Worm (Caenorhabditis elegans) whole organism, young adult: ENCODE results near the gene T07F8.1.
A peak's percentile ranks its signal among the peaks of the same experiment; 100 is the strongest.

Source experiments
- B0035.1 ChIP-seq: sonication (generic microtip); optimal IDR thresholded peaks from 2 replicates; lab custom pipeline; 2016; ENCODE audit warnings: missing genetic modification characterization, mild to moderate bottlenecking, missing compliant biosample characterization, missing genotype, missing genetic modification reagents
- C17E4.6 ChIP-seq: fragments of 200-800 bp; sonication (Bioruptor generic); IDR thresholded peaks from 2 replicates; pipeline ENCODE4 v1.3.6; 2022; ENCODE audit warnings: missing genetic modification reagents, missing genetic modification characterization, missing compliant biosample characterization
- Y53F4B.3 ChIP-seq: fragments of 200-800 bp; sonication (Bioruptor generic); IDR thresholded peaks from 2 replicates; pipeline ENCODE4 v1.3.6; 2022; ENCODE audit warnings: missing genetic modification reagents, missing genetic modification characterization, missing compliant biosample characterization
- Y53G8AR.9 ChIP-seq: fragments of 200-800 bp; sonication (Bioruptor generic); conservative IDR thresholded peaks from 2 replicates; pipeline ENCODE4 v1.3.6; 2022; ENCODE audit warnings: missing genetic modification reagents, missing genetic modification characterization, missing compliant biosample characterization
- Y56A3A.18 ChIP-seq: fragments of 200-800 bp; sonication (Bioruptor generic); IDR thresholded peaks from 2 replicates; pipeline ENCODE4 v1.3.6; 2022; ENCODE audit warnings: missing genetic modification reagents, missing genetic modification characterization, missing compliant biosample characterization
- Y67H2A.10 ChIP-seq: fragments of 200-800 bp; sonication (Bioruptor generic); conservative IDR thresholded peaks from 2 replicates; pipeline ENCODE4 v1.3.6; 2022; ENCODE audit warnings: missing genetic modification reagents, missing genetic modification characterization, missing compliant biosample characterization
- ama-1 ChIP-seq, 3 experiments: fragments of 150-350 bp in 1 of 3; sonication (generic microtip) in 2 of 3; optimal IDR thresholded peaks; 2 replicates each; lab custom pipeline; 2014 to 2018; ENCODE audit warnings: missing biosample characterization in 2 of 3, missing genetic modification characterization in 2 of 3, missing genetic modification reagents in 2 of 3
- atf-7 ChIP-seq: sonication (generic microtip); optimal IDR thresholded peaks from 2 replicates; lab custom pipeline; 2017; ENCODE audit warnings: mild to moderate bottlenecking, missing genetic modification characterization, missing compliant biosample characterization
- bed-1 ChIP-seq: fragments of 200-800 bp; sonication (Bioruptor generic); IDR thresholded peaks from 2 replicates; pipeline ENCODE4 v1.3.6; 2022; ENCODE audit warnings: missing genetic modification reagents, missing genetic modification characterization, missing compliant biosample characterization
- ceh-79 ChIP-seq: sonication (generic microtip); optimal IDR thresholded peaks from 2 replicates; lab custom pipeline; 2017; ENCODE audit warnings: mild to moderate bottlenecking, missing genetic modification characterization, missing compliant biosample characterization
- ceh-91 ChIP-seq: fragments of 200-800 bp; sonication (Bioruptor generic); IDR thresholded peaks from 2 replicates; pipeline ENCODE4 v1.3.6; 2022; ENCODE audit warnings: missing genetic modification reagents, missing genetic modification characterization, missing compliant biosample characterization
- chd-7 ChIP-seq: sonication (generic microtip); optimal IDR thresholded peaks from 2 replicates; lab custom pipeline; 2016; ENCODE audit warnings: mild to moderate bottlenecking, missing genetic modification characterization, moderate library complexity, missing compliant biosample characterization
- egrh-3 ChIP-seq: fragments of 200-800 bp; sonication (Bioruptor generic); IDR thresholded peaks from 2 replicates; pipeline ENCODE4 v1.3.6; 2022; ENCODE audit warnings: missing genetic modification reagents, missing genetic modification characterization, missing compliant biosample characterization
- fkh-3 ChIP-seq: sonication (generic microtip); optimal IDR thresholded peaks from 2 replicates; lab custom pipeline; 2016; ENCODE audit warnings: mild to moderate bottlenecking, missing genetic modification characterization, missing compliant biosample characterization
- hlh-26 ChIP-seq: fragments of 200-800 bp; sonication (Bioruptor generic); conservative IDR thresholded peaks from 2 replicates; pipeline ENCODE4 v1.3.6; 2022; ENCODE audit warnings: missing genetic modification reagents, missing genetic modification characterization, missing compliant biosample characterization
- let-607 ChIP-seq, 2 experiments: fragments of 200-800 bp in 1 of 2; sonication (Bioruptor generic) in 1 of 2; sonication (generic microtip) in 1 of 2; optimal IDR thresholded peaks; 2 replicates each; lab custom pipeline; 2016 to 2018; ENCODE audit warnings: mild to moderate bottlenecking in 2 of 2, missing compliant biosample characterization in 2 of 2, missing genetic modification characterization in 2 of 2, moderate library complexity in 2 of 2, missing genotype in 1 of 2
- lin-35 ChIP-seq, 3 experiments: fragments of 150-350 bp in 2 of 3; sonication (generic microtip) in 1 of 3; optimal IDR thresholded peaks; 2 replicates each; lab custom pipeline; 2014 to 2018; ENCODE audit warnings: missing biosample characterization in 3 of 3, missing genetic modification characterization in 3 of 3, missing genetic modification reagents in 3 of 3
- lsl-1 ChIP-seq: fragments of 200-800 bp; sonication (Bioruptor generic); optimal IDR thresholded peaks from 2 replicates; lab custom pipeline; 2018; ENCODE audit warnings: mild to moderate bottlenecking, missing genetic modification characterization, moderate library complexity, missing compliant biosample characterization
- madf-6 ChIP-seq: fragments of 200-800 bp; sonication (Bioruptor generic); IDR thresholded peaks from 2 replicates; pipeline ENCODE4 v1.3.6; 2022; ENCODE audit warnings: missing genetic modification reagents, missing genetic modification characterization, missing compliant biosample characterization
- mcd-1 ChIP-seq: fragments of 200-800 bp; sonication (Bioruptor generic); IDR thresholded peaks from 2 replicates; pipeline ENCODE4 v1.3.6; 2022; ENCODE audit warnings: missing genetic modification reagents, missing genetic modification characterization, missing compliant biosample characterization
- nhr-120 ChIP-seq: fragments of 200-800 bp; sonication (Bioruptor generic); IDR thresholded peaks from 2 replicates; pipeline ENCODE4 v1.3.6; 2022; ENCODE audit warnings: missing genetic modification characterization, missing compliant biosample characterization
- nhr-179 ChIP-seq: sonication (generic microtip); optimal IDR thresholded peaks from 2 replicates; lab custom pipeline; 2016; ENCODE audit warnings: mild to moderate bottlenecking, missing genetic modification characterization, missing compliant biosample characterization
- nhr-80 ChIP-seq: sonication (generic microtip); optimal IDR thresholded peaks from 2 replicates; lab custom pipeline; 2016; ENCODE audit warnings: missing genetic modification characterization, missing compliant biosample characterization
- pbrm-1 ChIP-seq: fragments of 200-800 bp; sonication (Bioruptor generic); IDR thresholded peaks from 2 replicates; pipeline ENCODE4 v1.3.6; 2022; ENCODE audit warnings: missing genetic modification reagents, missing genetic modification characterization, missing compliant biosample characterization
- rcor-1 ChIP-seq: fragments of 200-800 bp; sonication (Bioruptor generic); IDR thresholded peaks from 2 replicates; pipeline ENCODE4 v1.3.6; 2022; ENCODE audit warnings: missing genetic modification reagents, missing genetic modification characterization, missing compliant biosample characterization
- rec-8 ChIP-seq, 2 experiments: sonication (generic microtip); optimal IDR thresholded peaks; 2 replicates each; lab custom pipeline; 2016; ENCODE audit warnings: mild to moderate bottlenecking in 2 of 2, missing genetic modification characterization in 2 of 2, missing genetic modification reagents in 2 of 2, missing genotype in 2 of 2, missing biosample characterization in 1 of 2, missing compliant biosample characterization in 1 of 2, moderate library complexity in 1 of 2
- rpc-1 ChIP-seq, 2 experiments: fragments of 150-350 bp in 1 of 2; sonication (generic microtip) in 1 of 2; optimal IDR thresholded peaks; 2 replicates each; lab custom pipeline; 2014 to 2018; ENCODE audit warnings: missing biosample characterization in 1 of 2, missing genetic modification characterization in 1 of 2, missing genetic modification reagents in 1 of 2, missing genotype in 1 of 2
- snpc-1.3 ChIP-seq: sonication (generic microtip); optimal IDR thresholded peaks from 2 replicates; lab custom pipeline; 2017; ENCODE audit warnings: missing genetic modification characterization, mild to moderate bottlenecking, missing compliant biosample characterization, antibody characterized with exemption, moderate library complexity, missing genotype, missing genetic modification reagents; ENCODE audit not compliant: insufficient read depth
- somi-1 ChIP-seq: fragments of 200-800 bp; sonication (Bioruptor generic); optimal IDR thresholded peaks from 2 replicates; lab custom pipeline; 2018; ENCODE audit warnings: mild to moderate bottlenecking, missing genetic modification characterization, missing compliant biosample characterization
- tlf-1 ChIP-seq: fragments of 200-800 bp; sonication (Bioruptor generic); optimal IDR thresholded peaks from 2 replicates; lab custom pipeline; 2018; ENCODE audit warnings: mild to moderate bottlenecking, missing genetic modification characterization, missing compliant biosample characterization
- unc-62 ChIP-seq: fragments of 150-350 bp; optimal IDR thresholded peaks from 2 replicates; lab custom pipeline; 2014; ENCODE audit warnings: missing biosample characterization, missing genetic modification reagents, missing genetic modification characterization
- zim-3 ChIP-seq: sonication (generic microtip); optimal IDR thresholded peaks from 2 replicates; lab custom pipeline; 2017; ENCODE audit warnings: mild to moderate bottlenecking, missing genetic modification characterization, moderate library complexity, missing compliant biosample characterization
- ztf-3 ChIP-seq: fragments of 200-800 bp; sonication (Bioruptor generic); optimal IDR thresholded peaks from 2 replicates; lab custom pipeline; 2018; ENCODE audit warnings: mild to moderate bottlenecking, missing genetic modification characterization, missing compliant biosample characterization

T07F8.1 gene

DNA sequence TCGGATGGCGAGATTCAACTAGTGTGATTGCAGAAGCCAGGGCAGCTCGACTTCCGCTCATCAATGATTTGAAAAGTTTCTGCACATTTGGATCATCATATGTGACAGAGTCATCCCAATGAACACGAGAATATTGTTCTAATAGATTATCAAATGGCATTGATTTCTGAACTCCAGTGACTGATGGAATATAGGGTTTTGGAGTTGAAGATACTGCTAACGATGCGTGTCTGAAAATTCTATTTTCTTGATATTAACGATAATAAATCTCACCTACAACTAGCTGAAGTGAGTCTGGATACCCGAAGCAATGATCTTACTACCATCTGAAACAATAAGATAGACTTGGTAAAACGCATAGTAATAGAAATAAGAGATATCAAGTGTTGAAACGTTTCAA is 47.4 kb upstream of the T07F8.1 start, which contains the start of gene mmaa-1 (continued):
- TF ChIP-seq zim-3 (tag; lab: Kevin White, UChicago): peak; percentile 19
- TF ChIP-seq rec-8 (tag; optimal IDR thresholded peaks at IDR 0.05; lab: Kevin White, UChicago): no peak
- no peak for TF ChIP-seq Y67H2A.10
- TF ChIP-seq snpc-1.3: no peak
- TF ChIP-seq madf-6: peak; percentile 25; the same call in 1 of the 2 replicates
- TF ChIP-seq nhr-120 (GFP tag; lab: Robert Waterston, UW): no peak
- no peak for TF ChIP-seq ceh-79 (tag; lab: Kevin White, UChicago)
- TF ChIP-seq pbrm-1: no peak
- TF ChIP-seq atf-7 (tag; lab: Kevin White, UChicago): no peak
- peak; percentile 69 for TF ChIP-seq fkh-3 (tag; lab: Kevin White, UChicago)
- TF ChIP-seq somi-1: no peak
- TF ChIP-seq let-607 (tag; optimal IDR thresholded peaks at IDR 0.05; lab: Kevin White, UChicago): peak in 1 of 2 experiments; percentile 26
- TF ChIP-seq ceh-91 (GFP tag; lab: Robert Waterston, UW): no peak
- peak; percentile 88 for TF ChIP-seq Y53G8AR.9 (GFP tag; lab: Robert Waterston, UW)
- TF ChIP-seq Y56A3A.18 (GFP tag; lab: Robert Waterston, UW): peak; percentile 78; the same call in 1 of the 2 replicates
- no peak for TF ChIP-seq ztf-3
- 0 out of 2 replicates have a peak, but pooled peaks have one; percentile 42 for TF ChIP-seq bed-1 (GFP tag; lab: Robert Waterston, UW)

DNA sequence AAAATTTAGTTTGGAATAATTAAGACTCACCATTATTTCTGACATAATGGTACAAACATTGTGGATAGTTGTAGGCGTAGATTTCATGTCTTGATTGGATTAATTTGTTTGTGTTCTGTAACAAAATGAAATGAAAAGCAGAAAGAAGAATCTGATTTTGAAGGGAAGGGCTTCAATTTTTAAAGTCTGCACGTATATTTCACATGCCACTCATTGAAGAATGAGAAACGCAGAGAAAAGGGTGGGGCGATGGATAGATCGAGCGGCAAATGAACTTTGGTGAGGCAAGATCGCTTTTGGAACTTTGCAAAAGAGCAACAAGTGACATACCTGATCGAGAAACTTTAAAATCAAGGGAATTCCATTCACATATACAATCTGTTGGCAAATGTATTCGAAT is 45.9 kb upstream of the T07F8.1 start:
- TF ChIP-seq rec-8 (tag; optimal IDR thresholded peaks at IDR 0.05; lab: Kevin White, UChicago) (no peak), nhr-80 (tag; lab: Kevin White, UChicago) (peak; percentile 30)

DNA sequence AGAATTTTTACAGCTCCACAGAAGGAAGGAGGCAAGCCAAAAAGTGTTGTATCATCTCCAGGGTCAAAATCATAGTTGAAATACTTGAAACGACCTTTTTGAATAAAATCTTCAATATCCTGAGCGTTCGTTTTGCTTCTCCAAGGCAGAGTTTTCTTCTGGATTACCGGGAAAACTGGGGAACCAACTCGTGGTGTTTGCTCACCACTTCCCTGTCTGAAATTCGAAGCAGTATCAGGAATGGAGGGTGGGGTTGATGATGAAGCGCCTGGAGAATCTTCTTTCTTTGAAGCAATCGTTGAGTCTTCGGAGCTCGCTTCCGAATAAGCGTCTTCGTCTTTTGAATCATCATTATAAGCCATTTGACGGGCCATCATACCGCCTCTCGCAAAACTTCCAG is 45.1 kb upstream of the T07F8.1 start:
- TF ChIP-seq hlh-26 (GFP tag; lab: Robert Waterston, UW) (no peak), lsl-1 (GFP tag; lab: Kevin White, UChicago) (no peak), fkh-3 (tag; lab: Kevin White, UChicago) (no peak), tlf-1 (no peak), unc-62 (GFP tag; lab: Kevin White, UChicago) (no peak), ama-1 (optimal IDR thresholded peaks at IDR 0.05; lab: Kevin White, UChicago) (no peak), ama-1 (GFP tag; optimal IDR thresholded peaks at IDR 0.05; lab: Kevin White, UChicago) (no peak), C17E4.6 (GFP tag; lab: Robert Waterston, UW) (no peak), egrh-3 (GFP tag; lab: Robert Waterston, UW) (no peak), nhr-179 (no peak), Y53F4B.3 (GFP tag; lab: Robert Waterston, UW) (no peak), madf-6 (no peak), chd-7 (no peak), lin-35 (GFP tag; optimal IDR thresholded peaks at IDR 0.05; lab: Kevin White, UChicago) (no peak), rcor-1 (GFP tag; lab: Robert Waterston, UW) (no peak), rpc-1 (optimal IDR thresholded peaks at IDR 0.05; lab: Kevin White, UChicago) (no peak), rpc-1 (tag; optimal IDR thresholded peaks at IDR 0.05; lab: Kevin White, UChicago) (no peak), mcd-1 (no peak), somi-1 (no peak), B0035.1 (tag; lab: Kevin White, UChicago) (no peak)
- TF ChIP-seq, all 124 proteins: peak for 0
